Worm (Caenorhabditis elegans) whole organism, L4 larva: Measurements from ENCODE around the gene R10E11.5.

ENCODE experiments used
- D1046.2 ChIP-seq: fragments of 200-800 bp; sonication (Bioruptor generic); IDR thresholded peaks from 2 replicates; pipeline ENCODE4 v1.3.6; 2022; ENCODE audit warnings: missing genetic modification characterization, missing compliant biosample characterization
- F10B5.3 ChIP-seq: sonication (generic microtip); optimal IDR thresholded peaks from 2 replicates; lab custom pipeline; 2016; ENCODE audit warnings: mild to moderate bottlenecking, missing genetic modification characterization, missing compliant biosample characterization
- F37D6.2 ChIP-seq: sonication (generic microtip); optimal IDR thresholded peaks from 2 replicates; lab custom pipeline; 2016; ENCODE audit warnings: mild to moderate bottlenecking, missing genetic modification characterization, missing compliant biosample characterization
- T26A8.4 ChIP-seq: fragments of 200-800 bp; sonication (Bioruptor generic); IDR thresholded peaks from 2 replicates; pipeline ENCODE4 v1.3.6; 2022; ENCODE audit warnings: missing genetic modification characterization, missing compliant biosample characterization
- ZK546.5 ChIP-seq, 2 experiments: sonication (generic microtip); optimal IDR thresholded peaks; 2 replicates each; lab custom pipeline; 2017; ENCODE audit warnings: missing biosample characterization in 2 of 2, missing genetic modification characterization in 2 of 2
- aly-2 ChIP-seq: sonication (generic microtip); optimal IDR thresholded peaks from 2 replicates; lab custom pipeline; 2018; ENCODE audit warnings: missing biosample characterization, missing genetic modification characterization
- ama-1 ChIP-seq: fragments of 150-350 bp; optimal IDR thresholded peaks from 2 replicates; lab custom pipeline; 2014; ENCODE audit warnings: inconsistent platforms, mixed read lengths
- arid-1 ChIP-seq: fragments of 200-800 bp; sonication (Bioruptor generic); conservative IDR thresholded peaks from 2 replicates; pipeline ENCODE4 v1.3.6; 2022; ENCODE audit warnings: missing genetic modification reagents, missing genetic modification characterization, missing compliant biosample characterization
- ceh-32 ChIP-seq: sonication (generic microtip); optimal IDR thresholded peaks from 2 replicates; lab custom pipeline; 2016; ENCODE audit warnings: mild to moderate bottlenecking, missing genetic modification characterization, missing compliant biosample characterization; ENCODE audit not compliant: poor library complexity
- ceh-44 ChIP-seq: fragments of 200-800 bp; sonication (Bioruptor generic); IDR thresholded peaks from 2 replicates; pipeline ENCODE4 v1.3.6; 2022; ENCODE audit warnings: missing genetic modification reagents, missing genetic modification characterization, missing compliant biosample characterization
- daf-8 ChIP-seq: fragments of 200-800 bp; sonication (Bioruptor generic); IDR thresholded peaks from 2 replicates; pipeline ENCODE4 v1.3.6; 2022; ENCODE audit warnings: missing genetic modification characterization, missing compliant biosample characterization
- dmd-9 ChIP-seq: fragments of 200-800 bp; sonication (Bioruptor generic); IDR thresholded peaks from 2 replicates; pipeline ENCODE4 v1.3.6; 2022; ENCODE audit warnings: missing genetic modification reagents, missing genetic modification characterization, missing compliant biosample characterization
- dve-1 ChIP-seq: sonication (generic microtip); optimal IDR thresholded peaks from 2 replicates; lab custom pipeline; 2017; ENCODE audit warnings: antibody characterized with exemption, mild to moderate bottlenecking, missing genetic modification characterization, missing compliant biosample characterization; ENCODE audit not compliant: insufficient read depth
- egl-27 ChIP-seq: sonication (generic microtip); optimal IDR thresholded peaks from 3 replicates; lab custom pipeline; 2017; ENCODE audit warnings: missing biosample characterization, missing genetic modification reagents, missing genetic modification characterization
- hlh-11 ChIP-seq: fragments of 200-800 bp; sonication (Bioruptor generic); optimal IDR thresholded peaks from 2 replicates; lab custom pipeline; 2018; ENCODE audit warnings: mild to moderate bottlenecking, missing genetic modification characterization, missing compliant biosample characterization
- hmg-1.1 ChIP-seq: fragments of 200-800 bp; sonication (Bioruptor generic); IDR thresholded peaks from 2 replicates; pipeline ENCODE4 v1.3.6; 2022; ENCODE audit warnings: missing genetic modification reagents, missing genetic modification characterization, missing compliant biosample characterization
- lin-13 ChIP-seq: fragments of 150-350 bp; optimal IDR thresholded peaks from 2 replicates; lab custom pipeline; 2014; ENCODE audit warnings: missing biosample characterization, missing genetic modification reagents, missing genetic modification characterization
- lin-38 ChIP-seq: fragments of 200-800 bp; sonication (Bioruptor generic); IDR thresholded peaks from 2 replicates; pipeline ENCODE4 v1.3.6; 2022; ENCODE audit warnings: missing genetic modification reagents, missing genetic modification characterization, missing compliant biosample characterization
- lir-3 ChIP-seq: sonication (generic microtip); optimal IDR thresholded peaks from 2 replicates; lab custom pipeline; 2016; ENCODE audit warnings: mild to moderate bottlenecking, missing genetic modification characterization, missing compliant biosample characterization
- mdt-29 ChIP-seq: fragments of 200-800 bp; sonication (Bioruptor generic); IDR thresholded peaks from 2 replicates; pipeline ENCODE4 v1.3.6; 2022; ENCODE audit warnings: missing genetic modification reagents, missing genetic modification characterization, missing compliant biosample characterization
- mep-1 ChIP-seq: fragments of 150-350 bp; sonication (generic microtip); optimal IDR thresholded peaks from 3 replicates; lab custom pipeline; 2014; ENCODE audit warnings: missing biosample characterization, missing genetic modification characterization
- mes-2 ChIP-seq: sonication (generic microtip); optimal IDR thresholded peaks from 2 replicates; lab custom pipeline; 2016; ENCODE audit warnings: missing genotype, mild to moderate bottlenecking, missing genetic modification characterization, missing compliant biosample characterization; ENCODE audit not compliant: poor library complexity, severe bottlenecking
- mxl-2 ChIP-seq: fragments of 200-800 bp; sonication (Bioruptor generic); conservative IDR thresholded peaks from 2 replicates; pipeline ENCODE4 v1.3.6; 2022; ENCODE audit warnings: missing genetic modification reagents, missing genetic modification characterization, missing compliant biosample characterization
- mxl-3 ChIP-seq: fragments of 200-800 bp; sonication (Bioruptor generic); optimal IDR thresholded peaks from 2 replicates; lab custom pipeline; 2018; ENCODE audit warnings: mild to moderate bottlenecking, missing genetic modification characterization, missing compliant biosample characterization
- nhr-102 ChIP-seq: sonication (generic microtip); optimal IDR thresholded peaks from 2 replicates; lab custom pipeline; 2016; ENCODE audit warnings: mild to moderate bottlenecking, missing genetic modification characterization, moderate library complexity, missing compliant biosample characterization
- nhr-28 ChIP-seq: fragments of 150-350 bp; optimal IDR thresholded peaks from 2 replicates; lab custom pipeline; 2014; ENCODE audit warnings: missing biosample characterization, missing genetic modification characterization
- nhr-41 ChIP-seq: fragments of 200-800 bp; sonication (Bioruptor generic); IDR thresholded peaks from 2 replicates; pipeline ENCODE4 v1.3.6; 2022; ENCODE audit warnings: missing genetic modification reagents, missing genetic modification characterization, missing compliant biosample characterization
- nhr-48 ChIP-seq: sonication (generic microtip); optimal IDR thresholded peaks from 2 replicates; lab custom pipeline; 2016; ENCODE audit warnings: mild to moderate bottlenecking, missing genetic modification characterization, missing compliant biosample characterization
- nhr-6 ChIP-seq: fragments of 150-350 bp; optimal IDR thresholded peaks from 2 replicates; lab custom pipeline; 2014; ENCODE audit warnings: missing biosample characterization, missing genetic modification characterization
- nhr-76 ChIP-seq: fragments of 150-350 bp; optimal IDR thresholded peaks from 2 replicates; lab custom pipeline; 2014; ENCODE audit warnings: missing biosample characterization, missing genetic modification characterization
- nhr-77 ChIP-seq: fragments of 150-350 bp; optimal IDR thresholded peaks from 2 replicates; lab custom pipeline; 2014; ENCODE audit warnings: missing biosample characterization, missing genetic modification characterization
- rbr-2 ChIP-seq: sonication (generic microtip); optimal IDR thresholded peaks from 2 replicates; lab custom pipeline; 2016; ENCODE audit warnings: missing genotype, missing genetic modification characterization, missing compliant biosample characterization
- set-16 ChIP-seq: fragments of 200-800 bp; sonication (Bioruptor generic); IDR thresholded peaks from 2 replicates; pipeline ENCODE4 v1.3.6; 2022; ENCODE audit warnings: missing genetic modification reagents, missing genetic modification characterization, missing compliant biosample characterization
- tag-97 ChIP-seq: fragments of 200-800 bp; sonication (Bioruptor generic); IDR thresholded peaks from 2 replicates; pipeline ENCODE4 v1.3.6; 2022; ENCODE audit warnings: missing genetic modification characterization, missing compliant biosample characterization
- unc-130 ChIP-seq: sonication (generic microtip); optimal IDR thresholded peaks from 2 replicates; lab custom pipeline; 2016; ENCODE audit warnings: missing genetic modification reagents, missing genetic modification characterization, missing compliant biosample characterization
- unc-39 ChIP-seq: sonication (generic microtip); optimal IDR thresholded peaks from 2 replicates; lab custom pipeline; 2017; ENCODE audit warnings: missing biosample characterization, missing genetic modification characterization
- unc-62 ChIP-seq, 3 experiments: fragments of 150-350 bp in 1 of 3; sonication (generic microtip); optimal IDR thresholded peaks in 2 of 3; peaks in 1 of 3; 1 replicate in 1 of 3; 2 replicates in 2 of 3; lab custom pipeline; 2014 to 2017; ENCODE audit warnings: missing biosample characterization in 3 of 3, missing genetic modification characterization in 3 of 3, missing genetic modification reagents in 3 of 3, missing genotype in 1 of 3
- zfp-3 ChIP-seq: fragments of 200-800 bp; sonication (Bioruptor generic); conservative IDR thresholded peaks from 2 replicates; pipeline ENCODE4 v1.3.6; 2022; ENCODE audit warnings: missing genetic modification reagents, missing genetic modification characterization, missing compliant biosample characterization
- zip-11 ChIP-seq: fragments of 200-800 bp; sonication (Bioruptor generic); IDR thresholded peaks from 2 replicates; pipeline ENCODE4 v1.3.6; 2022; ENCODE audit warnings: missing genetic modification characterization, missing compliant biosample characterization

The R10E11.5 gene

DNA sequence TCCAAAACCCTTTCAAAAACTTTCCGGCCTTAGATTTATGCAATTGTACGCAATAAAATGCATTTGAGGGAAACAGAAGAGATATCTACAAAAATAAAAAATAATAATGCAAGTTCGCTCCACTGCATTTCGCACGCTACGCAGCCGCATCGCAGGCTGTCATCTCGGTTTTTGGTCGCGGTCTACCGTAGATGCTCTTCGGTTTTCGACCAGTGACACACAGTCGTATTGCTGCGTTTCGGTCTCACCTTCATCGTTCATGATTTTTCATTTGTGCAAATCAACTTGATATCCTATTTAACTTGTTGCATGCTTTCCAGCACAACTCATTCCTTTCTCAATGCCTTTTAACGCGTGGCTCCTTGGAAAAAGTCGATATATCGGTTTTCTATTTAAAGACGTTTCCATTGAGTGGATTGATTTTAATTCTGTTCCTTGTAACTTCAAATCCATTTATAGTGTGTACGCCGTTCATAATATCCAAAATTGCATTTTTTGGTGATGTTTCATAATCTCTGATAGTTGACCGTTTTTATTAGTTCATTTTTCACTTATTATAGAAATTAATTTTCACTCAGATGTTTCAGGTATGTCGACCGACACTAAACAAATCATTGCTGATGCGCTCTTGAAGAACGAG, 8.7 kb downstream of the R10E11.5 start, which contains the start of gene vha-1 (continued):
- TF ChIP-seq nhr-102 (tag; lab: Kevin White, UChicago) (peak; percentile 63), hlh-11 (tag; lab: Kevin White, UChicago) (peak; percentile 88), D1046.2 (no peak), daf-8 (GFP tag; lab: Robert Waterston, UW) (no peak), rbr-2 (tag; lab: Kevin White, UChicago) (peak; percentile 82), F10B5.3 (no peak), nhr-48 (peak; percentile 40), egl-27 (no peak), tag-97 (GFP tag; lab: Robert Waterston, UW) (no peak), lin-13 (peak; percentile 95), zip-11 (GFP tag; lab: Robert Waterston, UW) (no peak), nhr-6 (tag; lab: Kevin White, UChicago) (peak; percentile 89), mes-2 (tag; lab: Kevin White, UChicago) (peak; percentile 91), ceh-32 (no peak)

- TF ChIP-seq zfp-3 (GFP tag; lab: Robert Waterston, UW) (no peak), aly-2 (tag; lab: Kevin White, UChicago) (no peak), D1046.2 (no peak), nhr-102 (tag; lab: Kevin White, UChicago) (no peak), lir-3 (tag; lab: Kevin White, UChicago) (no peak), F37D6.2 (no peak), ama-1 (lab: Kevin White, UChicago) (no peak), dmd-9 (GFP tag; lab: Robert Waterston, UW) (no peak), nhr-76 (tag; lab: Kevin White, UChicago) (no peak), unc-62 (GFP tag; optimal IDR thresholded peaks at IDR 0.05 in 1 of 2; lab: Kevin White, UChicago) (no peak), unc-62 (tag; optimal IDR thresholded peaks at IDR 0.05; lab: Kevin White, UChicago) (no peak), ZK546.5 (tag; optimal IDR thresholded peaks at IDR 0.05; lab: Kevin White, UChicago) (no peak), F10B5.3 (no peak), set-16 (no peak), arid-1 (GFP tag; lab: Robert Waterston, UW) (no peak), nhr-48 (no peak), T26A8.4 (GFP tag; lab: Robert Waterston, UW) (no peak), unc-130 (GFP tag; lab: Kevin White, UChicago) (no peak), mdt-29 (GFP tag; lab: Robert Waterston, UW) (no peak)
Measured at ce11 chrIII:9780254-9780653, 9.2 kb downstream of the R10E11.5 start, which contains the start of gene sqv-3. Gene sqv-3 (minus strand): TSS chrIII:9780354.

DNA sequence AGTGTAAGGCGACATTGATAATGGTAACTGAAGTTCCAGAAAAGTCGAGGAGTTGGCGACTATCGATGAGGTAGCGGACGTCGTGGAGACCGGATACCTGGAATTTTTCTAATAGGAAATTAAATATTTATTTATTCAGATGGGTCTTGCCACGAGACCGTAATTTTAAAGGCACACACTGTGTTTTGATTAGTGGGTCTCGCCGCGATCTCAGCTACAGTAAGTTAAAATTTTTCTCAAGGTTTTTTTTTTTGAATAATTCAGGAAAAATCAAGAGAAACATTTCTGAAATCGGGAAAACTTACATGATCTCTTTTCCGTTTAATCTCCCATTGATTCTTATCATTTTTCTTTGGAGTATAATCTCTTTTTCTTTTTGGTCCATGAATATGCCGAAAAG, 10.4 kb downstream of the R10E11.5 start:
- TF ChIP-seq lin-38 (GFP tag; lab: Robert Waterston, UW), result peak; percentile 32; the same call in 1 of the 2 replicates
- TF ChIP-seq nhr-77 (tag; lab: Kevin White, UChicago), result no peak

DNA sequence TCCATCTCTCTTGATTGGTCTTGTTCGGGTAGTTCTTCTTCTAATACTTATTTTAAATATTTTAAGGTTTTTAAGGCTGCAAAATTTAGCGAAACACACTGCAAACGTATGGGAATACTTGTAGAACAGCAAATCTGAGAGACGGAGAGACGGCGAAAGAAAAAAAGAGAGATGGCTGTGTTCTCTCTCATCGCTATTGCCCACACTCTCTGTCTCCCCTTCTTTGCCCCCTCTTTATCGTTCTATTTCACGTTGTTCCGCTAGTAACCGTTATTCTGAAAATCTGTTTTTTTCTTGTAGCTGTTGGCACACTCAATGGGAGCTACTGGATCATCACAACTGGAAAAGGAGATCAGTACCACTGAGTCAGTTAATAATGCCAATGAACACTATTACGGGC, 13.1 kb downstream of the R10E11.5 start, which contains the start of gene usp-46:
usp-46 (plus strand) TSS at position 301 of the 400 bp plus-strand sequence.
- TF ChIP-seq nhr-28 (tag; lab: Kevin White, UChicago) (peak; percentile 4), hlh-11 (tag; lab: Kevin White, UChicago) (peak; percentile 4), nhr-41 (no peak), unc-39 (tag; lab: Kevin White, UChicago) (no peak), D1046.2 (no peak), hmg-1.1 (GFP tag; lab: Robert Waterston, UW) (0 out of 2 replicates have a peak, but pooled peaks have one; percentile 18), dve-1 (tag; lab: Kevin White, UChicago) (peak; percentile 10), mxl-3 (GFP tag; lab: Kevin White, UChicago) (no peak), mep-1 (tag; lab: Kevin White, UChicago) (peak; percentile 7), ceh-44 (GFP tag; lab: Robert Waterston, UW) (no peak), nhr-76 (tag; lab: Kevin White, UChicago) (no peak), mes-2 (tag; lab: Kevin White, UChicago) (peak; percentile 22), mxl-2 (GFP tag; lab: Robert Waterston, UW) (no peak)
- TF ChIP-seq, all 104 proteins: peak for 6
